Worm (Caenorhabditis elegans) whole organism, mixed stage, embryonic: ENCODE measurements around the gene str-209.

ENCODE experiments used
- bed-3 ChIP-seq: fragments of 200-800 bp; sonication (Bioruptor generic); optimal IDR thresholded peaks from 3 replicates; lab custom pipeline; 2018; ENCODE audit warnings: mild to moderate bottlenecking, missing genetic modification characterization, moderate library complexity, missing compliant biosample characterization
- mab-5 ChIP-seq: fragments of 150-350 bp; optimal IDR thresholded peaks from 2 replicates; lab custom pipeline; 2014; ENCODE audit warnings: missing biosample characterization, missing genetic modification characterization
- mep-1 ChIP-seq: fragments of 150-350 bp; optimal IDR thresholded peaks from 2 replicates; lab custom pipeline; 2017; ENCODE audit warnings: missing biosample characterization, missing genetic modification reagents, missing genetic modification characterization, inconsistent platforms
- mls-2 ChIP-seq: sonication (generic microtip); optimal IDR thresholded peaks from 2 replicates; lab custom pipeline; 2016; ENCODE audit warnings: mild to moderate bottlenecking, missing genetic modification characterization, moderate library complexity, missing compliant biosample characterization
- nhr-237 ChIP-seq: fragments of 150-350 bp; optimal IDR thresholded peaks from 2 replicates; lab custom pipeline; 2014; ENCODE audit warnings: missing biosample characterization, missing genetic modification characterization
- nhr-28 ChIP-seq: fragments of 150-350 bp; optimal IDR thresholded peaks from 2 replicates; lab custom pipeline; 2014; ENCODE audit warnings: missing biosample characterization, missing genetic modification characterization
- snpc-4 ChIP-seq: fragments of 150-350 bp; optimal IDR thresholded peaks from 2 replicates; lab custom pipeline; 2014; ENCODE audit warnings: missing biosample characterization, missing genetic modification characterization
- sptf-1 ChIP-seq: sonication (generic microtip); optimal IDR thresholded peaks from 2 replicates; lab custom pipeline; 2017; ENCODE audit warnings: mild to moderate bottlenecking, missing genetic modification characterization, moderate library complexity, missing compliant biosample characterization
- unc-120 ChIP-seq: sonication (generic microtip); optimal IDR thresholded peaks from 2 replicates; lab custom pipeline; 2017; ENCODE audit warnings: missing genetic modification characterization, missing compliant biosample characterization; ENCODE audit not compliant: poor library complexity, severe bottlenecking
- unc-62 ChIP-seq: fragments of 150-350 bp; optimal IDR thresholded peaks from 2 replicates; lab custom pipeline; 2014; ENCODE audit warnings: missing biosample characterization, missing genetic modification reagents, missing genetic modification characterization
- ztf-11 ChIP-seq: fragments of 150-350 bp; optimal IDR thresholded peaks from 2 replicates; lab custom pipeline; 2014; ENCODE audit warnings: missing biosample characterization, missing genetic modification characterization

ce11 chrV:4951434-4951833, 2.7 kb downstream of the str-209 start, which contains the start of gene str-207:
- TF ChIP-seq mls-2 (tag; lab: Kevin White, UChicago) (no peak), mab-5 (tag; lab: Kevin White, UChicago) (no peak), nhr-28 (tag; lab: Kevin White, UChicago) (no peak), mep-1 (no peak), ztf-11 (tag; lab: Kevin White, UChicago) (no peak), bed-3 (GFP tag; lab: Kevin White, UChicago) (no peak), sptf-1 (tag; lab: Kevin White, UChicago) (no peak), unc-120 (no peak), snpc-4 (tag; lab: Kevin White, UChicago) (no peak), unc-62 (GFP tag; lab: Kevin White, UChicago) (no peak), nhr-237 (no peak)
